Worm (Caenorhabditis elegans) whole organism, L4 larva: ENCODE measurements around the gene glr-7.

Experiments used
- F10B5.3 ChIP-seq: sonication (generic microtip); optimal IDR thresholded peaks from 2 replicates; lab custom pipeline; 2016; ENCODE audit warnings: mild to moderate bottlenecking, missing genetic modification characterization, missing compliant biosample characterization
- F37D6.2 ChIP-seq: sonication (generic microtip); optimal IDR thresholded peaks from 2 replicates; lab custom pipeline; 2016; ENCODE audit warnings: mild to moderate bottlenecking, missing genetic modification characterization, missing compliant biosample characterization
- T26A8.4 ChIP-seq: fragments of 200-800 bp; sonication (Bioruptor generic); IDR thresholded peaks from 2 replicates; pipeline ENCODE4 v1.3.6; 2022; ENCODE audit warnings: missing genetic modification characterization, missing compliant biosample characterization
- Y105C5A.15 ChIP-seq: fragments of 200-800 bp; sonication (Bioruptor generic); IDR thresholded peaks from 2 replicates; pipeline ENCODE4 v1.3.6; 2022; ENCODE audit warnings: missing genetic modification characterization, missing compliant biosample characterization
- Y75B8A.6 ChIP-seq: fragments of 200-800 bp; sonication (Bioruptor generic); IDR thresholded peaks from 2 replicates; pipeline ENCODE4 v1.3.6; 2022; ENCODE audit warnings: missing genetic modification reagents, missing genetic modification characterization, missing compliant biosample characterization
- ZK546.5 ChIP-seq, 2 experiments: sonication (generic microtip); optimal IDR thresholded peaks; 2 replicates each; lab custom pipeline; 2017; ENCODE audit warnings: missing biosample characterization in 2 of 2, missing genetic modification characterization in 2 of 2
- aha-1 ChIP-seq: fragments of 150-350 bp; peaks from one replicate; lab custom pipeline; 2014; ENCODE audit warnings: missing biosample characterization, missing genetic modification characterization
- arid-1 ChIP-seq: fragments of 200-800 bp; sonication (Bioruptor generic); conservative IDR thresholded peaks from 2 replicates; pipeline ENCODE4 v1.3.6; 2022; ENCODE audit warnings: missing genetic modification reagents, missing genetic modification characterization, missing compliant biosample characterization
- ceh-82 ChIP-seq: sonication (generic microtip); optimal IDR thresholded peaks from 2 replicates; lab custom pipeline; 2017; ENCODE audit warnings: missing biosample characterization, missing genetic modification characterization
- daf-12 ChIP-seq: fragments of 150-350 bp; optimal IDR thresholded peaks from 2 replicates; lab custom pipeline; 2014; ENCODE audit warnings: missing biosample characterization, missing genetic modification reagents, missing genetic modification characterization
- daf-16 ChIP-seq, 3 experiments: sonication (generic microtip); optimal IDR thresholded peaks; 2 replicates each; lab custom pipeline; 2016 to 2017; ENCODE audit warnings: missing genetic modification characterization in 3 of 3, missing genetic modification reagents in 3 of 3, mild to moderate bottlenecking in 2 of 3, missing compliant biosample characterization in 2 of 3, missing biosample characterization in 1 of 3, moderate library complexity in 1 of 3
- daf-8 ChIP-seq: fragments of 200-800 bp; sonication (Bioruptor generic); IDR thresholded peaks from 2 replicates; pipeline ENCODE4 v1.3.6; 2022; ENCODE audit warnings: missing genetic modification characterization, missing compliant biosample characterization
- dmd-9 ChIP-seq: fragments of 200-800 bp; sonication (Bioruptor generic); IDR thresholded peaks from 2 replicates; pipeline ENCODE4 v1.3.6; 2022; ENCODE audit warnings: missing genetic modification reagents, missing genetic modification characterization, missing compliant biosample characterization
- dve-1 ChIP-seq: sonication (generic microtip); optimal IDR thresholded peaks from 2 replicates; lab custom pipeline; 2017; ENCODE audit warnings: antibody characterized with exemption, mild to moderate bottlenecking, missing genetic modification characterization, missing compliant biosample characterization; ENCODE audit not compliant: insufficient read depth
- egl-43 ChIP-seq: fragments of 200-800 bp; sonication (Bioruptor generic); IDR thresholded peaks from 2 replicates; pipeline ENCODE4 v1.3.6; 2022; ENCODE audit warnings: missing genetic modification reagents, missing genetic modification characterization, missing compliant biosample characterization
- fkh-10 ChIP-seq: fragments of 150-350 bp; optimal IDR thresholded peaks from 2 replicates; lab custom pipeline; 2014; ENCODE audit warnings: missing biosample characterization, missing genetic modification reagents, missing genetic modification characterization
- fos-1 ChIP-seq: fragments of 150-350 bp; optimal IDR thresholded peaks from 2 replicates; lab custom pipeline; 2014; ENCODE audit warnings: missing biosample characterization, missing genetic modification characterization
- gei-8 ChIP-seq: fragments of 200-800 bp; sonication (Bioruptor generic); optimal IDR thresholded peaks from 2 replicates; lab custom pipeline; 2018; ENCODE audit warnings: mild to moderate bottlenecking, missing genetic modification characterization, missing compliant biosample characterization
- hlh-11 ChIP-seq: fragments of 200-800 bp; sonication (Bioruptor generic); optimal IDR thresholded peaks from 2 replicates; lab custom pipeline; 2018; ENCODE audit warnings: mild to moderate bottlenecking, missing genetic modification characterization, missing compliant biosample characterization
- hlh-30 ChIP-seq: sonication (generic microtip); optimal IDR thresholded peaks from 2 replicates; lab custom pipeline; 2017; ENCODE audit warnings: antibody characterized with exemption, mild to moderate bottlenecking, missing genetic modification characterization, missing compliant biosample characterization; ENCODE audit not compliant: insufficient read depth
- lin-1 ChIP-seq: fragments of 200-800 bp; sonication (Bioruptor generic); IDR thresholded peaks from 2 replicates; pipeline ENCODE4 v1.3.6; 2022; ENCODE audit warnings: missing genetic modification reagents, missing genetic modification characterization, missing compliant biosample characterization
- lin-29 ChIP-seq: fragments of 200-800 bp; sonication (Bioruptor generic); IDR thresholded peaks from 2 replicates; pipeline ENCODE4 v1.3.6; 2022; ENCODE audit warnings: missing genetic modification reagents, missing genetic modification characterization, missing compliant biosample characterization
- lin-38 ChIP-seq: fragments of 200-800 bp; sonication (Bioruptor generic); IDR thresholded peaks from 2 replicates; pipeline ENCODE4 v1.3.6; 2022; ENCODE audit warnings: missing genetic modification reagents, missing genetic modification characterization, missing compliant biosample characterization
- lsy-2 ChIP-seq, 2 experiments: fragments of 150-350 bp in 1 of 2; sonication (generic microtip) in 1 of 2; optimal IDR thresholded peaks; 2 replicates each; lab custom pipeline; 2014 to 2017; ENCODE audit warnings: missing biosample characterization in 2 of 2, missing genetic modification characterization in 2 of 2
- madf-5 ChIP-seq, 2 experiments: fragments of 200-800 bp; sonication (Bioruptor generic); IDR thresholded peaks; 2 replicates each; pipeline ENCODE4 v1.3.6; 2022; ENCODE audit warnings: missing compliant biosample characterization in 2 of 2, missing genetic modification characterization in 2 of 2
- mep-1 ChIP-seq: fragments of 150-350 bp; sonication (generic microtip); optimal IDR thresholded peaks from 3 replicates; lab custom pipeline; 2014; ENCODE audit warnings: missing biosample characterization, missing genetic modification characterization
- mes-2 ChIP-seq: sonication (generic microtip); optimal IDR thresholded peaks from 2 replicates; lab custom pipeline; 2016; ENCODE audit warnings: missing genotype, mild to moderate bottlenecking, missing genetic modification characterization, missing compliant biosample characterization; ENCODE audit not compliant: poor library complexity, severe bottlenecking
- mxl-3 ChIP-seq: fragments of 200-800 bp; sonication (Bioruptor generic); optimal IDR thresholded peaks from 2 replicates; lab custom pipeline; 2018; ENCODE audit warnings: mild to moderate bottlenecking, missing genetic modification characterization, missing compliant biosample characterization
- nhr-111 ChIP-seq: fragments of 200-800 bp; sonication (Bioruptor generic); optimal IDR thresholded peaks from 2 replicates; lab custom pipeline; 2018; ENCODE audit warnings: mild to moderate bottlenecking, missing genetic modification characterization, missing compliant biosample characterization
- nhr-237 ChIP-seq: sonication (generic microtip); optimal IDR thresholded peaks from 2 replicates; lab custom pipeline; 2017; ENCODE audit warnings: missing biosample characterization, missing genetic modification characterization
- nhr-25 ChIP-seq: sonication (generic microtip); optimal IDR thresholded peaks from 2 replicates; lab custom pipeline; 2017; ENCODE audit warnings: missing genetic modification characterization, mild to moderate bottlenecking, missing compliant biosample characterization, antibody characterized with exemption, moderate library complexity, borderline replicate concordance; ENCODE audit not compliant: insufficient read depth
- nhr-28 ChIP-seq: fragments of 150-350 bp; optimal IDR thresholded peaks from 2 replicates; lab custom pipeline; 2014; ENCODE audit warnings: missing biosample characterization, missing genetic modification characterization
- rbr-2 ChIP-seq: sonication (generic microtip); optimal IDR thresholded peaks from 2 replicates; lab custom pipeline; 2016; ENCODE audit warnings: missing genotype, missing genetic modification characterization, missing compliant biosample characterization
- sdz-12 ChIP-seq: fragments of 200-800 bp; sonication (Bioruptor generic); optimal IDR thresholded peaks from 2 replicates; lab custom pipeline; 2018; ENCODE audit warnings: mild to moderate bottlenecking, missing genetic modification characterization, missing compliant biosample characterization
- skn-1 ChIP-seq: fragments of 150-350 bp; optimal IDR thresholded peaks from 2 replicates; lab custom pipeline; 2014; ENCODE audit warnings: missing biosample characterization, missing genetic modification characterization
- snpc-1.2 ChIP-seq: fragments of 200-800 bp; sonication (Bioruptor generic); IDR thresholded peaks from 2 replicates; pipeline ENCODE4 v1.3.6; 2022; ENCODE audit warnings: missing genetic modification reagents, missing genetic modification characterization, missing compliant biosample characterization
- snpc-4 ChIP-seq: fragments of 150-350 bp; optimal IDR thresholded peaks from 2 replicates; lab custom pipeline; 2014; ENCODE audit warnings: missing biosample characterization, missing genetic modification characterization
- spr-1 ChIP-seq: sonication (generic microtip); optimal IDR thresholded peaks from 2 replicates; lab custom pipeline; 2016; ENCODE audit warnings: mild to moderate bottlenecking, missing genetic modification characterization, missing compliant biosample characterization
- spr-3 ChIP-seq: fragments of 200-800 bp; sonication (Bioruptor generic); optimal IDR thresholded peaks from 2 replicates; lab custom pipeline; 2018; ENCODE audit warnings: mild to moderate bottlenecking, missing genetic modification characterization, missing compliant biosample characterization
- tag-97 ChIP-seq: fragments of 200-800 bp; sonication (Bioruptor generic); IDR thresholded peaks from 2 replicates; pipeline ENCODE4 v1.3.6; 2022; ENCODE audit warnings: missing genetic modification characterization, missing compliant biosample characterization
- tra-1 ChIP-seq: fragments of 200-800 bp; sonication (Bioruptor generic); IDR thresholded peaks from 2 replicates; pipeline ENCODE4 v1.3.6; 2022; ENCODE audit warnings: missing genetic modification reagents, missing genetic modification characterization, missing compliant biosample characterization
- unc-39 ChIP-seq: sonication (generic microtip); optimal IDR thresholded peaks from 2 replicates; lab custom pipeline; 2017; ENCODE audit warnings: missing biosample characterization, missing genetic modification characterization
- unc-62 ChIP-seq, 3 experiments: fragments of 150-350 bp in 1 of 3; sonication (generic microtip); optimal IDR thresholded peaks in 2 of 3; peaks in 1 of 3; 1 replicate in 1 of 3; 2 replicates in 2 of 3; lab custom pipeline; 2014 to 2017; ENCODE audit warnings: missing biosample characterization in 3 of 3, missing genetic modification characterization in 3 of 3, missing genetic modification reagents in 3 of 3, missing genotype in 1 of 3
- zag-1 ChIP-seq: fragments of 150-350 bp; optimal IDR thresholded peaks from 2 replicates; lab custom pipeline; 2014; ENCODE audit warnings: missing biosample characterization, missing genetic modification characterization
- ztf-11 ChIP-seq: fragments of 150-350 bp; optimal IDR thresholded peaks from 2 replicates; lab custom pipeline; 2014; ENCODE audit warnings: missing biosample characterization, missing genetic modification characterization

Gene glr-7

ce11 chrX:2368042-2368814 is 51.4 kb downstream of the glr-7 start:
- TF ChIP-seq tra-1 (GFP tag; lab: Robert Waterston, UW) (0 out of 2 replicates have a peak, but pooled peaks have one; percentile 5), mep-1 (tag; lab: Kevin White, UChicago) (peak; percentile 42), fkh-10 (GFP tag; lab: Kevin White, UChicago) (no peak), lin-1 (no peak), daf-12 (no peak), unc-62 (GFP tag; optimal IDR thresholded peaks at IDR 0.05 in 1 of 2; lab: Kevin White, UChicago) (no peak), unc-62 (tag; optimal IDR thresholded peaks at IDR 0.05; lab: Kevin White, UChicago) (no peak), dve-1 (peak; percentile 30), Y105C5A.15 (GFP tag; lab: Robert Waterston, UW) (no peak), hlh-11 (tag; lab: Kevin White, UChicago) (peak; percentile 32), lsy-2 (tag; optimal IDR thresholded peaks at IDR 0.05; lab: Kevin White, UChicago) (peak in 1 of 2 experiments; percentile 15), nhr-28 (tag; lab: Kevin White, UChicago) (peak; percentile 42), unc-39 (no peak), madf-5 (GFP tag; IDR thresholded peaks at IDR 0.05; lab: Robert Waterston, UW) (no peak), mxl-3 (peak; percentile 24), skn-1 (tag; lab: Kevin White, UChicago) (no peak), rbr-2 (tag; lab: Kevin White, UChicago) (peak; percentile 4), fos-1 (tag; lab: Kevin White, UChicago) (no peak), daf-16 (GFP tag; optimal IDR thresholded peaks at IDR 0.05; lab: Kevin White, UChicago) (no peak), daf-16 (tag; optimal IDR thresholded peaks at IDR 0.05; lab: Kevin White, UChicago) (peak; percentile 3), zag-1 (tag; lab: Kevin White, UChicago) (no peak), nhr-25 (tag; lab: Kevin White, UChicago) (peak; percentile 74), aha-1 (tag; lab: Kevin White, UChicago) (peak; percentile 84), mes-2 (tag; lab: Kevin White, UChicago) (peak; percentile 31)

ce11 chrX:2365890-2366289 is 53.8 kb downstream of the glr-7 start, which contains the start of gene T24D8.6:
T24D8.6 (minus strand) TSS chrX:2365990.
- TF ChIP-seq nhr-237 (tag; lab: Kevin White, UChicago) (no peak), lin-29 (GFP tag; lab: Robert Waterston, UW) (no peak), ceh-82 (tag; lab: Kevin White, UChicago) (no peak), lin-38 (GFP tag; lab: Robert Waterston, UW) (no peak), nhr-111 (no peak), sdz-12 (GFP tag; lab: Kevin White, UChicago) (no peak), arid-1 (GFP tag; lab: Robert Waterston, UW) (no peak), fkh-10 (GFP tag; lab: Kevin White, UChicago) (no peak), F37D6.2 (no peak)

- peak; percentile 87 for TF ChIP-seq F10B5.3 (tag; lab: Kevin White, UChicago)
- no peak for TF ChIP-seq snpc-4
- peak; percentile 68; the same call in 1 of the 2 replicates for TF ChIP-seq dmd-9
- 0 out of 2 replicates have a peak, but pooled peaks have one; percentile 42 for TF ChIP-seq egl-43 (GFP tag; lab: Robert Waterston, UW)
- 0 out of 2 replicates have a peak, but pooled peaks have one; percentile 10 for TF ChIP-seq tag-97
- TF ChIP-seq fkh-10 (GFP tag; lab: Kevin White, UChicago) = no peak
- TF ChIP-seq ztf-11 (tag; lab: Kevin White, UChicago) = peak; percentile 4
- peak; percentile 95 for TF ChIP-seq spr-1 (tag; lab: Kevin White, UChicago)
- TF ChIP-seq tra-1 (GFP tag; lab: Robert Waterston, UW) = peak; percentile 56; the same call in 1 of the 2 replicates
- no peak for TF ChIP-seq daf-8
- peak; percentile 68 for TF ChIP-seq spr-3 (GFP tag; lab: Kevin White, UChicago)
- TF ChIP-seq nhr-237 (tag; lab: Kevin White, UChicago) = peak; percentile 75
- TF ChIP-seq snpc-1.2 (GFP tag; lab: Robert Waterston, UW) = no peak
- TF ChIP-seq F37D6.2 = peak; percentile 94
- peak in 1 of 2 experiments; percentile 37 for TF ChIP-seq ZK546.5 (tag; optimal IDR thresholded peaks at IDR 0.05; lab: Kevin White, UChicago)
- TF ChIP-seq T26A8.4 (GFP tag; lab: Robert Waterston, UW) = peak; percentile 97
- peak; percentile 91 for TF ChIP-seq hlh-30 (tag; lab: Kevin White, UChicago)
- TF ChIP-seq gei-8 (GFP tag; lab: Kevin White, UChicago) = no peak
- TF ChIP-seq Y75B8A.6 (GFP tag; lab: Robert Waterston, UW) = no peak; the same call in 1 of the 2 replicates
These were observed 54.9 kb downstream of the glr-7 start for ce11 chrX:2364703-2365299.
